Worm (Caenorhabditis elegans) whole organism, young adult: Measurements from ENCODE around the gene degl-2.
"Not testable (repeated sequence)": the region's sequence is repeated elsewhere in the genome, so short reads cannot be mapped to it uniquely, and the experiment has no call there.

Experiments
- B0261.1 ChIP-seq: sonication (generic microtip); optimal IDR thresholded peaks from 2 replicates; lab custom pipeline; 2016; ENCODE audit warnings: mild to moderate bottlenecking, missing genetic modification characterization, moderate library complexity, missing compliant biosample characterization
- C06A6.2 ChIP-seq: fragments of 200-800 bp; sonication (Bioruptor generic); conservative IDR thresholded peaks from 2 replicates; pipeline ENCODE4 v1.3.6; 2022; ENCODE audit warnings: missing genetic modification characterization, missing compliant biosample characterization
- F10E7.11 ChIP-seq: sonication (generic microtip); optimal IDR thresholded peaks from 2 replicates; lab custom pipeline; 2017; ENCODE audit warnings: mild to moderate bottlenecking, missing genetic modification characterization, moderate library complexity, missing compliant biosample characterization
- F23B12.7 ChIP-seq: sonication (generic microtip); optimal IDR thresholded peaks from 2 replicates; lab custom pipeline; 2017; ENCODE audit warnings: missing genetic modification characterization, mild to moderate bottlenecking, missing compliant biosample characterization, antibody characterized with exemption, moderate library complexity; ENCODE audit not compliant: insufficient read depth
- F57C9.4 ChIP-seq: sonication (generic microtip); optimal IDR thresholded peaks from 2 replicates; lab custom pipeline; 2017; ENCODE audit warnings: mild to moderate bottlenecking, missing genetic modification characterization, missing compliant biosample characterization
- K12H6.12 ChIP-seq: fragments of 200-800 bp; sonication (Bioruptor generic); optimal IDR thresholded peaks from 2 replicates; lab custom pipeline; 2018; ENCODE audit warnings: mild to moderate bottlenecking, missing genetic modification characterization, missing compliant biosample characterization
- T26A5.8 ChIP-seq: sonication (generic microtip); optimal IDR thresholded peaks from 2 replicates; lab custom pipeline; 2016; ENCODE audit warnings: missing genetic modification characterization, missing compliant biosample characterization
- Y56A3A.18 ChIP-seq: fragments of 200-800 bp; sonication (Bioruptor generic); IDR thresholded peaks from 2 replicates; pipeline ENCODE4 v1.3.6; 2022; ENCODE audit warnings: missing genetic modification reagents, missing genetic modification characterization, missing compliant biosample characterization
- bed-2 ChIP-seq: fragments of 200-800 bp; sonication (Bioruptor generic); IDR thresholded peaks from 2 replicates; pipeline ENCODE4 v1.3.6; 2022; ENCODE audit warnings: missing genetic modification reagents, missing genetic modification characterization, missing compliant biosample characterization
- ceh-27 ChIP-seq: fragments of 200-800 bp; sonication (Bioruptor generic); optimal IDR thresholded peaks from 2 replicates; lab custom pipeline; 2018; ENCODE audit warnings: mild to moderate bottlenecking, missing genetic modification characterization, moderate library complexity, missing compliant biosample characterization
- chd-7 ChIP-seq: sonication (generic microtip); optimal IDR thresholded peaks from 2 replicates; lab custom pipeline; 2016; ENCODE audit warnings: mild to moderate bottlenecking, missing genetic modification characterization, moderate library complexity, missing compliant biosample characterization
- dpl-1 ChIP-seq: fragments of 150-350 bp; optimal IDR thresholded peaks from 2 replicates; lab custom pipeline; 2014; ENCODE audit warnings: missing biosample characterization, missing genetic modification reagents, missing genetic modification characterization
- egl-18 ChIP-seq: fragments of 200-800 bp; sonication (Bioruptor generic); IDR thresholded peaks from 2 replicates; pipeline ENCODE4 v1.3.6; 2022; ENCODE audit warnings: missing genetic modification reagents, missing genetic modification characterization, missing compliant biosample characterization
- ets-4 ChIP-seq: fragments of 200-800 bp; sonication (Bioruptor generic); optimal IDR thresholded peaks from 2 replicates; lab custom pipeline; 2018; ENCODE audit warnings: mild to moderate bottlenecking, missing genetic modification characterization, missing compliant biosample characterization
- fkh-3 ChIP-seq: sonication (generic microtip); optimal IDR thresholded peaks from 2 replicates; lab custom pipeline; 2016; ENCODE audit warnings: mild to moderate bottlenecking, missing genetic modification characterization, missing compliant biosample characterization
- gei-17 ChIP-seq: fragments of 200-800 bp; sonication (Bioruptor generic); optimal IDR thresholded peaks from 2 replicates; lab custom pipeline; 2018; ENCODE audit warnings: mild to moderate bottlenecking, missing genetic modification characterization, missing compliant biosample characterization
- him-1 ChIP-seq: sonication (generic microtip); optimal IDR thresholded peaks from 2 replicates; lab custom pipeline; 2016; ENCODE audit warnings: missing genotype, missing genetic modification reagents, missing genetic modification characterization, missing compliant biosample characterization
- hlh-26 ChIP-seq: fragments of 200-800 bp; sonication (Bioruptor generic); conservative IDR thresholded peaks from 2 replicates; pipeline ENCODE4 v1.3.6; 2022; ENCODE audit warnings: missing genetic modification reagents, missing genetic modification characterization, missing compliant biosample characterization
- lin-26 ChIP-seq: fragments of 200-800 bp; sonication (Bioruptor generic); IDR thresholded peaks from 2 replicates; pipeline ENCODE4 v1.3.6; 2022; ENCODE audit warnings: missing genetic modification reagents, missing genetic modification characterization, missing compliant biosample characterization
- madf-3 ChIP-seq: fragments of 200-800 bp; sonication (Bioruptor generic); IDR thresholded peaks from 2 replicates; pipeline ENCODE4 v1.3.6; 2022; ENCODE audit warnings: missing genetic modification reagents, missing genetic modification characterization, missing compliant biosample characterization
- madf-8 ChIP-seq: fragments of 200-800 bp; sonication (Bioruptor generic); conservative IDR thresholded peaks from 2 replicates; pipeline ENCODE4 v1.3.6; 2022; ENCODE audit warnings: missing genetic modification reagents, missing genetic modification characterization, missing compliant biosample characterization
- mel-28 ChIP-seq: sonication (generic microtip); optimal IDR thresholded peaks from 2 replicates; lab custom pipeline; 2016; ENCODE audit warnings: borderline replicate concordance, mild to moderate bottlenecking, missing genetic modification characterization, missing compliant biosample characterization
- mxl-1 ChIP-seq: sonication (generic microtip); optimal IDR thresholded peaks from 2 replicates; lab custom pipeline; 2016; ENCODE audit warnings: missing genetic modification characterization, missing compliant biosample characterization
- nfya-2 ChIP-seq: fragments of 200-800 bp; sonication (Bioruptor generic); IDR thresholded peaks from 2 replicates; pipeline ENCODE4 v1.3.6; 2022; ENCODE audit warnings: missing genetic modification reagents, missing genetic modification characterization, missing compliant biosample characterization
- nfyb-1 ChIP-seq: fragments of 200-800 bp; sonication (Bioruptor generic); IDR thresholded peaks from 2 replicates; pipeline ENCODE4 v1.3.6; 2022; ENCODE audit warnings: missing genetic modification reagents, missing genetic modification characterization, missing compliant biosample characterization
- nhr-179 ChIP-seq: sonication (generic microtip); optimal IDR thresholded peaks from 2 replicates; lab custom pipeline; 2016; ENCODE audit warnings: mild to moderate bottlenecking, missing genetic modification characterization, missing compliant biosample characterization
- sea-2 ChIP-seq: fragments of 200-800 bp; sonication (Bioruptor generic); IDR thresholded peaks from 2 replicates; pipeline ENCODE4 v1.3.6; 2022; ENCODE audit warnings: missing genetic modification characterization, missing compliant biosample characterization
- snpc-1.1 ChIP-seq: sonication (generic microtip); optimal IDR thresholded peaks from 2 replicates; lab custom pipeline; 2017; ENCODE audit warnings: missing genetic modification characterization, mild to moderate bottlenecking, missing compliant biosample characterization, antibody characterized with exemption, moderate library complexity, missing genotype, missing genetic modification reagents; ENCODE audit not compliant: insufficient read depth
- tlf-1 ChIP-seq: fragments of 200-800 bp; sonication (Bioruptor generic); optimal IDR thresholded peaks from 2 replicates; lab custom pipeline; 2018; ENCODE audit warnings: mild to moderate bottlenecking, missing genetic modification characterization, missing compliant biosample characterization
- unc-130 ChIP-seq: sonication (generic microtip); optimal IDR thresholded peaks from 2 replicates; lab custom pipeline; 2016; ENCODE audit warnings: missing genetic modification reagents, missing genetic modification characterization, missing compliant biosample characterization
- unc-62 ChIP-seq: fragments of 150-350 bp; optimal IDR thresholded peaks from 2 replicates; lab custom pipeline; 2014; ENCODE audit warnings: missing biosample characterization, missing genetic modification reagents, missing genetic modification characterization
- ztf-18 ChIP-seq: sonication (generic microtip); optimal IDR thresholded peaks from 2 replicates; lab custom pipeline; 2016; ENCODE audit warnings: missing genotype, mild to moderate bottlenecking, missing genetic modification characterization, missing compliant biosample characterization
- ztf-22 ChIP-seq: fragments of 200-800 bp; sonication (Bioruptor generic); optimal IDR thresholded peaks from 2 replicates; lab custom pipeline; 2018; ENCODE audit warnings: mild to moderate bottlenecking, missing genetic modification characterization, moderate library complexity, missing compliant biosample characterization
- ztf-28 ChIP-seq: fragments of 200-800 bp; sonication (Bioruptor generic); IDR thresholded peaks from 2 replicates; pipeline ENCODE4 v1.3.6; 2022; ENCODE audit warnings: missing genetic modification reagents, missing genetic modification characterization, missing compliant biosample characterization
- ztf-6 ChIP-seq: fragments of 200-800 bp; sonication (Bioruptor generic); IDR thresholded peaks from 2 replicates; pipeline ENCODE4 v1.3.6; 2022; ENCODE audit warnings: missing genetic modification reagents, missing genetic modification characterization, missing compliant biosample characterization

Gene degl-2

DNA sequence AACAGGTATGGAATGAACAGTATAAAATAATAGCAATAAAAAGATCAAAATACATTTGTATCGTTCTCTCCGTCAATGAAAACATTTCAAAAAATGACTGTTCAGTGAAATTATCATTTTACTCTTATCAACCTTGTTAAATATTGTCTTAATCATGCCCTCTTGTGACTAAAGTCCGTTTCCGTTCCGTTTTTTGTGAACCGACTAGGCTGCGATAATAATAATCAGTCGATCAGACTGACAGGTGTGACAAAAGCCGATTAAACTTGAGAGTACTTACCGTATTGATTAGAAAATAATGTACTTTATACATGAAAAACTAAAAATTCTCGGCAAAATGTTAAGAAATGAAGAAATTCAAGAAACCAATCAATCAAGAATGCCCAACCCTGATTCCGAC lies 39.2 kb downstream of the degl-2 start, which contains the start of gene ins-7 (continued):
- TF ChIP-seq F10E7.11 = no peak
- TF ChIP-seq nfya-2 (GFP tag; lab: Robert Waterston, UW) = no peak
- no peak for TF ChIP-seq bed-2
- TF ChIP-seq ztf-22 (GFP tag; lab: Kevin White, UChicago) = peak; percentile 48
- TF ChIP-seq nfyb-1 (GFP tag; lab: Robert Waterston, UW) = no peak
- peak; percentile 82 for TF ChIP-seq ets-4 (GFP tag; lab: Kevin White, UChicago)
- TF ChIP-seq snpc-1.1 (tag; lab: Kevin White, UChicago) = no peak
- TF ChIP-seq gei-17 (GFP tag; lab: Kevin White, UChicago) = no peak
- TF ChIP-seq ceh-27 (GFP tag; lab: Kevin White, UChicago) = no peak
- TF ChIP-seq mel-28 (tag; lab: Kevin White, UChicago) = no peak
- no peak for TF ChIP-seq madf-8 (GFP tag; lab: Robert Waterston, UW)
- TF ChIP-seq ztf-18 (tag; lab: Kevin White, UChicago) = no peak
- TF ChIP-seq unc-62 (GFP tag; lab: Kevin White, UChicago) = peak; percentile 70
- TF ChIP-seq madf-3 (GFP tag; lab: Robert Waterston, UW) = no peak
- TF ChIP-seq chd-7 (tag; lab: Kevin White, UChicago) = no peak

DNA sequence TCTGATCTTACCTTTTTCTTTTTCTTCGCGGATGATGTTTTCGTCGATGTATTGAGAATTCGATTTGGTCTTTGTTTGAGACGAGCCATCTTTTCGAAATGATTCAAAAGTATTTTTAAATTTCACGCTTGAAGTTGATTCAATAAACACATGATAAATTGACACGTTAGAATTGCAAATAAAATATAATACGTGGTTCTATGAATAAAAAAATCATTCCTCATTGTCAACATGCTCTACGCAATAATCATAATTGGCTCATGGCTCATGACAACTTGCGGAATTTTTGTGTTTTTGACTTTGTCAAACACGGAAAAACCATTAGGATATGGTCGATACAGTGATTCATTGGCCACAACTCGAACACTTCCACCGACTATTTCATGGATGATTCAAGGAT lies 40.1 kb downstream of the degl-2 start, which contains the start of the genes htas-1 and ZK1251.3:
htas-1 (minus strand) TSS at position 101 of the 400 bp plus-strand sequence.
ZK1251.3 (plus strand) TSS at position 226 of the 400 bp plus-strand sequence.
- TF ChIP-seq egl-18 (GFP tag; lab: Robert Waterston, UW) = no peak
- no peak for TF ChIP-seq F57C9.4
- TF ChIP-seq K12H6.12 (tag; lab: Kevin White, UChicago) = no peak
- TF ChIP-seq him-1 (tag; lab: Kevin White, UChicago) = no peak
- TF ChIP-seq Y56A3A.18 (GFP tag; lab: Robert Waterston, UW) = no peak
- TF ChIP-seq C06A6.2 = no peak

ce11 chrIV:9688715-9689114 lies 45.4 kb downstream of the degl-2 start, which contains the start of gene msp-76:
msp-76 (plus strand) TSS chrIV:9689015.
- not testable (repeated sequence) for TF ChIP-seq tlf-1 (GFP tag; lab: Kevin White, UChicago); lin-26 (GFP tag; lab: Robert Waterston, UW); snpc-1.1 (tag; lab: Kevin White, UChicago)

DNA sequence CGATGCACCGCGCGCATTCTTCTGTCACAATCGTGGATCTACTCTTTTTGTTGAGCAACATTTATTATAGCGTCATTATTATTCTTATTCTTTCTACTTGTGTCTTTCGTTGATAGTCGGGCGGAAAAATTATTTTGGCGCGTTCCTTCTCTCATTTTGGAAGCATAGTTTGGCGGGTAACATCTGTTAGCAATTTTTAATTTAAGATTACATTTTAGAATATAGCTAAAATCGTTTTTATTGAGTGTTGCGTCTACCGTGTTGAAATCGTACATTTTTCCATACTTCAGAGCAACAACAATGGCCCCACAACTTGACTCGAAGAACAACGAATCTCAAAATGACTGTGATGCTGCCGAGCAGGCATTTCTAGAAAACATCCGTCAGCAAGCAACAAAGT lies 47.4 kb downstream of the degl-2 start, which contains the start of gene sdz-36:
sdz-36 (plus strand) TSS at position 301 of the 400 bp plus-strand sequence.
- TF ChIP-seq ztf-6 (GFP tag; lab: Robert Waterston, UW) (no peak), dpl-1 (no peak), unc-130 (GFP tag; lab: Kevin White, UChicago) (no peak), F23B12.7 (tag; lab: Kevin White, UChicago) (no peak), nhr-179 (tag; lab: Kevin White, UChicago) (no peak), B0261.1 (tag; lab: Kevin White, UChicago) (no peak), hlh-26 (GFP tag; lab: Robert Waterston, UW) (no peak), mxl-1 (tag; lab: Kevin White, UChicago) (no peak), fkh-3 (tag; lab: Kevin White, UChicago) (no peak), nfya-2 (GFP tag; lab: Robert Waterston, UW) (no peak), T26A5.8 (tag; lab: Kevin White, UChicago) (no peak), sea-2 (GFP tag; lab: Robert Waterston, UW) (no peak), ztf-28 (GFP tag; lab: Robert Waterston, UW) (no peak), snpc-1.1 (tag; lab: Kevin White, UChicago) (no peak)
